Worm (Caenorhabditis elegans) whole organism, L4/young adult: ENCODE data around the gene col-120.

Experiments
- dao-5 ChIP-seq: sonication (generic microtip); optimal IDR thresholded peaks from 2 replicates; lab custom pipeline; 2016; ENCODE audit warnings: missing genotype, missing genetic modification characterization, moderate library complexity, missing compliant biosample characterization
- him-1 ChIP-seq: sonication (generic microtip); optimal IDR thresholded peaks from 2 replicates; lab custom pipeline; 2016; ENCODE audit warnings: missing genotype, missing genetic modification reagents, missing genetic modification characterization, missing compliant biosample characterization

DNA sequence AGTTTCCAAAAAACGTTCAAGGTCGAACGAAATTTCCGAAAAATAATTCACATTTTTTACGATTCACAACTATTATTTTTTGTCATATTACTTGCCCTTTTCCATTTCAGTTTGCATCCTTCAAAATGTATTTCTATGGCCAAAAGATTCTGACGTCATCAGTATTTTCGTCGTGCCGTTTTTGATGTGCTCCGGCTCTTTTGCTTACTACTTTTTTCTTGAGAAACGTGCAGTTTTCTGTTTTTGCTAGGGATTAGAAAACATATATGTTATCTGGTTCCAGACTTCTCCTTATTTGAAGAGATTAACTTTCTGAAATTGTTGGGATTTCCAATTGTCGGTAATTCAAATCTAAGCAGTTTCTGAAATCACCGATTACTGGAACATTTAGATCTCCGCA lies 45.8 kb downstream of the col-120 start:
- TF ChIP-seq him-1 (no peak), dao-5 (tag; lab: Kevin White, UChicago) (no peak)
